Fruit fly (Drosophila melanogaster) whole organism, embryonic: ENCODE data around the gene CG31016.

ENCODE experiments used
- CG1024 ChIP-seq: fragments of 200-800 bp; sonication (Bioruptor generic); IDR thresholded peaks from 2 replicates; pipeline ENCODE4 v1.3.6; 2022; ENCODE audit warnings: missing biosample characterization, missing genetic modification characterization
- CG10267 ChIP-seq: fragments of 200-800 bp; sonication (Bioruptor generic); optimal IDR thresholded peaks from 2 replicates; lab custom pipeline; 2018; ENCODE audit warnings: missing biosample characterization, mild to moderate bottlenecking, missing genetic modification characterization, moderate library complexity
- CG10321 ChIP-seq: fragments of 200-800 bp; sonication (Bioruptor generic); IDR thresholded peaks from 2 replicates; pipeline ENCODE4 v1.3.6; 2022; ENCODE audit warnings: missing biosample characterization, missing genetic modification characterization
- CG10431 ChIP-seq: fragments of 200-800 bp; sonication (Bioruptor generic); optimal IDR thresholded peaks from 3 replicates; lab custom pipeline; 2018; ENCODE audit warnings: missing biosample characterization, mild to moderate bottlenecking, missing genetic modification characterization
- CG10543 ChIP-seq: fragments of 200-800 bp; sonication (Bioruptor generic); optimal IDR thresholded peaks from 3 replicates; lab custom pipeline; 2017; ENCODE audit warnings: missing biosample characterization, mild to moderate bottlenecking, missing genetic modification characterization, moderate library complexity
- CG11456 ChIP-seq: fragments of 200-800 bp; sonication (Bioruptor generic); IDR thresholded peaks from 3 replicates; pipeline ENCODE4 v1.3.6; 2022; ENCODE audit warnings: missing biosample characterization, missing genetic modification characterization
- CG12391 ChIP-seq: fragments of 200-800 bp; sonication (Bioruptor generic); optimal IDR thresholded peaks from 3 replicates; lab custom pipeline; 2018; ENCODE audit warnings: missing biosample characterization, mild to moderate bottlenecking, missing genetic modification characterization, moderate library complexity
- CG13287 ChIP-seq: fragments of 200-800 bp; sonication (Bioruptor generic); IDR thresholded peaks from 2 replicates; pipeline ENCODE4 v1.3.6; 2022; ENCODE audit warnings: missing biosample characterization, missing genetic modification characterization; ENCODE audit not compliant: partially characterized antibody
- CG15073 ChIP-seq: fragments of 200-800 bp; sonication (Bioruptor generic); optimal IDR thresholded peaks from 2 replicates; lab custom pipeline; 2016; ENCODE audit warnings: missing biosample characterization, missing genetic modification characterization
- CG1529 ChIP-seq: fragments of 200-800 bp; sonication (Bioruptor generic); optimal IDR thresholded peaks from 3 replicates; lab custom pipeline; 2018; ENCODE audit warnings: missing biosample characterization, missing genetic modification characterization
- CG15479 ChIP-seq: fragments of 200-800 bp; sonication (Bioruptor generic); optimal IDR thresholded peaks from 3 replicates; lab custom pipeline; 2019; ENCODE audit warnings: missing biosample characterization, mild to moderate bottlenecking, missing genetic modification characterization, moderate library complexity
- CG1602 ChIP-seq: fragments of 200-800 bp; sonication (Bioruptor generic); optimal IDR thresholded peaks from 3 replicates; lab custom pipeline; 2016; ENCODE audit warnings: missing biosample characterization, missing genetic modification characterization
- CG17568 ChIP-seq: fragments of 200-800 bp; sonication (Bioruptor generic); optimal IDR thresholded peaks from 2 replicates; lab custom pipeline; 2018; ENCODE audit warnings: missing biosample characterization, mild to moderate bottlenecking, missing genetic modification characterization, moderate library complexity
- CG17612 ChIP-seq: fragments of 200-800 bp; sonication (Bioruptor generic); IDR thresholded peaks from 2 replicates; pipeline ENCODE4 v1.3.6; 2022; ENCODE audit warnings: missing biosample characterization, missing genetic modification characterization
- CG17912 ChIP-seq: fragments of 200-800 bp; sonication (Bioruptor generic); optimal IDR thresholded peaks from 2 replicates; lab custom pipeline; 2018; ENCODE audit warnings: missing biosample characterization, mild to moderate bottlenecking, missing genetic modification characterization
- CG2116 ChIP-seq: fragments of 200-800 bp; sonication (Bioruptor generic); optimal IDR thresholded peaks from 3 replicates; lab custom pipeline; 2018; ENCODE audit warnings: missing biosample characterization, mild to moderate bottlenecking, missing genetic modification characterization
- CG2678 ChIP-seq: fragments of 200-800 bp; sonication (Bioruptor generic); optimal IDR thresholded peaks from 3 replicates; lab custom pipeline; 2019; ENCODE audit warnings: missing biosample characterization, mild to moderate bottlenecking, missing genetic modification characterization, moderate library complexity
- CG42726 ChIP-seq: fragments of 200-800 bp; sonication (Bioruptor generic); IDR thresholded peaks from 2 replicates; pipeline ENCODE4 v1.3.6; 2022; ENCODE audit warnings: missing biosample characterization, missing genetic modification characterization; ENCODE audit not compliant: partially characterized antibody
- CG6272 ChIP-seq: fragments of 200-800 bp; sonication (Bioruptor generic); IDR thresholded peaks from 2 replicates; pipeline ENCODE4 v1.3.6; 2022; ENCODE audit warnings: missing biosample characterization, missing genetic modification characterization
- CG7928 ChIP-seq: fragments of 200-800 bp; sonication (Bioruptor generic); optimal IDR thresholded peaks from 2 replicates; lab custom pipeline; 2017; ENCODE audit warnings: missing biosample characterization, mild to moderate bottlenecking, missing genetic modification characterization
- CG9215 ChIP-seq: fragments of 200-800 bp; sonication (Bioruptor generic); IDR thresholded peaks from 2 replicates; pipeline ENCODE4 v1.3.6; 2022; ENCODE audit warnings: missing biosample characterization, missing genetic modification characterization
- CTCF ChIP-seq: fragments of 200-800 bp; sonication (Bioruptor generic); optimal IDR thresholded peaks from 2 replicates; lab custom pipeline; 2017; ENCODE audit warnings: missing biosample characterization, mild to moderate bottlenecking, missing genetic modification characterization, moderate library complexity
- CkIIα-i1 ChIP-seq: fragments of 200-800 bp; sonication (Bioruptor generic); IDR thresholded peaks from 2 replicates; pipeline ENCODE4 v1.3.6; 2022; ENCODE audit warnings: missing biosample characterization, missing genetic modification characterization
- Dp ChIP-seq: fragments of 200-800 bp; sonication (Bioruptor generic); optimal IDR thresholded peaks from 2 replicates; lab custom pipeline; 2018; ENCODE audit warnings: missing biosample characterization, mild to moderate bottlenecking, missing genetic modification characterization, moderate library complexity
- Gsc ChIP-seq: fragments of 200-800 bp; sonication (Bioruptor generic); IDR thresholded peaks from 2 replicates; pipeline ENCODE4 v1.3.6; 2022; ENCODE audit warnings: missing biosample characterization, missing genetic modification characterization
- HHEX ChIP-seq: fragments of 200-800 bp; sonication (Bioruptor generic); optimal IDR thresholded peaks from 3 replicates; lab custom pipeline; 2017; ENCODE audit warnings: missing biosample characterization, mild to moderate bottlenecking, missing genetic modification characterization, missing genetic modification reagents
- HLHmδ ChIP-seq: fragments of 200-800 bp; sonication (Bioruptor generic); optimal IDR thresholded peaks from 2 replicates; lab custom pipeline; 2018; ENCODE audit warnings: missing biosample characterization, mild to moderate bottlenecking, missing genetic modification characterization, moderate library complexity
- Hand ChIP-seq: fragments of 200-800 bp; sonication (Bioruptor generic); optimal IDR thresholded peaks from 2 replicates; lab custom pipeline; 2017; ENCODE audit warnings: mild to moderate bottlenecking, missing biosample characterization, missing genetic modification reagents, missing genetic modification characterization
- Hey ChIP-seq: fragments of 200-800 bp; sonication (Bioruptor generic); optimal IDR thresholded peaks from 3 replicates; lab custom pipeline; 2018; ENCODE audit warnings: missing biosample characterization, mild to moderate bottlenecking, missing genetic modification characterization
- HmgZ ChIP-seq: fragments of 200-800 bp; sonication (Bioruptor generic); optimal IDR thresholded peaks from 2 replicates; lab custom pipeline; 2018; ENCODE audit warnings: missing biosample characterization, mild to moderate bottlenecking, missing genetic modification characterization
- Hmr ChIP-seq: fragments of 200-800 bp; sonication (Bioruptor generic); optimal IDR thresholded peaks from 3 replicates; lab custom pipeline; 2017; ENCODE audit warnings: mild to moderate bottlenecking, missing biosample characterization, missing genetic modification reagents, missing genetic modification characterization
- Kr ChIP-seq: fragments of 200-800 bp; sonication (Bioruptor generic); optimal IDR thresholded peaks from 2 replicates; lab custom pipeline; 2017; ENCODE audit warnings: missing biosample characterization, mild to moderate bottlenecking, missing genetic modification characterization
- Lhr ChIP-seq: fragments of 200-800 bp; sonication (Bioruptor generic); optimal IDR thresholded peaks from 3 replicates; lab custom pipeline; 2017; ENCODE audit warnings: mild to moderate bottlenecking, missing biosample characterization, missing genetic modification reagents, missing genetic modification characterization
- Poxn ChIP-seq: fragments of 200-800 bp; sonication (Bioruptor generic); IDR thresholded peaks from 2 replicates; pipeline ENCODE4 v1.3.6; 2022; ENCODE audit warnings: missing biosample characterization, missing genetic modification characterization
- Six4 ChIP-seq: fragments of 200-800 bp; sonication (Bioruptor generic); optimal IDR thresholded peaks from 2 replicates; lab custom pipeline; 2016; ENCODE audit warnings: missing biosample characterization, missing genetic modification characterization
- Ssrp ChIP-seq: fragments of 200-800 bp; sonication (Bioruptor generic); optimal IDR thresholded peaks from 2 replicates; lab custom pipeline; 2018; ENCODE audit warnings: missing biosample characterization, mild to moderate bottlenecking, missing genetic modification characterization, moderate library complexity
- YL-1 ChIP-seq: fragments of 200-800 bp; sonication (Bioruptor generic); optimal IDR thresholded peaks from 3 replicates; lab custom pipeline; 2017; ENCODE audit warnings: missing biosample characterization, mild to moderate bottlenecking, missing genetic modification characterization
- ase ChIP-seq: fragments of 200-800 bp; sonication (Bioruptor generic); IDR thresholded peaks from 3 replicates; pipeline ENCODE4 v1.3.6; 2022; ENCODE audit warnings: missing biosample characterization, missing genetic modification characterization
- bcd ChIP-seq: fragments of 200-800 bp; sonication (Bioruptor generic); optimal IDR thresholded peaks from 2 replicates; lab custom pipeline; 2017; ENCODE audit warnings: missing biosample characterization, mild to moderate bottlenecking, missing genetic modification characterization
- chinmo ChIP-seq: fragments of 200-800 bp; sonication (Bioruptor generic); IDR thresholded peaks from 4 replicates; pipeline ENCODE4 v1.3.6; 2022; ENCODE audit warnings: missing biosample characterization, missing genetic modification characterization; ENCODE audit not compliant: partially characterized antibody
- ind ChIP-seq: fragments of 200-800 bp; sonication (Bioruptor generic); optimal IDR thresholded peaks from 3 replicates; lab custom pipeline; 2016; ENCODE audit warnings: missing biosample characterization, missing genetic modification characterization
- jigr1 ChIP-seq: fragments of 200-800 bp; sonication (Bioruptor generic); IDR thresholded peaks from 3 replicates; pipeline ENCODE4 v1.3.6; 2022; ENCODE audit warnings: missing biosample characterization, missing genetic modification characterization
- nerfin-2 ChIP-seq: fragments of 200-800 bp; sonication (Bioruptor generic); IDR thresholded peaks from 2 replicates; pipeline ENCODE4 v1.3.6; 2022; ENCODE audit warnings: missing biosample characterization, missing genetic modification characterization; ENCODE audit not compliant: partially characterized antibody
- nmo ChIP-seq: fragments of 200-800 bp; sonication (Bioruptor generic); optimal IDR thresholded peaks from 2 replicates; lab custom pipeline; 2018; ENCODE audit warnings: missing biosample characterization, mild to moderate bottlenecking, missing genetic modification characterization, moderate library complexity
- p53 ChIP-seq: fragments of 200-800 bp; sonication (Bioruptor generic); optimal IDR thresholded peaks from 2 replicates; lab custom pipeline; 2016; ENCODE audit warnings: missing biosample characterization, missing genetic modification characterization
- pb ChIP-seq: fragments of 200-800 bp; sonication (Bioruptor generic); optimal IDR thresholded peaks from 3 replicates; lab custom pipeline; 2016; ENCODE audit warnings: missing biosample characterization, missing genetic modification characterization
- tna ChIP-seq: fragments of 200-800 bp; sonication (Bioruptor generic); IDR thresholded peaks from 2 replicates; pipeline ENCODE4 v1.3.6; 2022; ENCODE audit warnings: missing biosample characterization, missing genetic modification characterization; ENCODE audit not compliant: partially characterized antibody
- vfl ChIP-seq: fragments of 200-800 bp; sonication (Bioruptor generic); optimal IDR thresholded peaks from 2 replicates; lab custom pipeline; 2016; ENCODE audit warnings: missing biosample characterization, missing genetic modification characterization

Gene CG31016

dm6 chr3R:30600154-30601009 is 5.6 kb upstream of the CG31016 start (continued):
- TF ChIP-seq CG2678 (tag; lab: Kevin White, UChicago) (peak; percentile 93), Lhr (GFP tag; lab: Kevin White, UChicago) (peak; percentile 54), ind (peak; percentile 88), CG2116 (peak; percentile 67), Kr (GFP tag; lab: Kevin White, UChicago) (no peak), CG10267 (peak; percentile 88), Hmr (peak; percentile 93), Gsc (no peak), Hand (GFP tag; lab: Kevin White, UChicago) (peak; percentile 83), HmgZ (peak; percentile 86), vfl (GFP tag; lab: Kevin White, UChicago) (peak; percentile 78), CG17912 (GFP tag; lab: Kevin White, UChicago) (peak; percentile 36), CG10431 (GFP tag; lab: Kevin White, UChicago) (no peak), CG12391 (tag; lab: Kevin White, UChicago) (peak; percentile 92), CG15479 (no peak), Dp (GFP tag; lab: Kevin White, UChicago) (no peak), nmo (GFP tag; lab: Kevin White, UChicago) (peak; percentile 92), pb (GFP tag; lab: Kevin White, UChicago) (peak; percentile 74), jigr1 (GFP tag; lab: Robert Waterston, UW) (0 out of 3 replicates have a peak, but pooled peaks have one; percentile 29), CG6272 (peak; percentile 81), p53 (GFP tag; lab: Kevin White, UChicago) (peak; percentile 66), chinmo (GFP tag; lab: Robert Waterston, UW) (peak; percentile 52; the same call in 1 of the 4 replicates), CG11456 (peak; percentile 92), CG17612 (peak; percentile 83), CG10321 (peak; percentile 64), CkIIα-i1 (GFP tag; lab: Robert Waterston, UW) (peak; percentile 55; the same call in 1 of the 2 replicates), CG1602 (GFP tag; lab: Kevin White, UChicago) (peak; percentile 87), tna (GFP tag; lab: Robert Waterston, UW) (no peak), CG7928 (GFP tag; lab: Kevin White, UChicago) (peak; percentile 56), Six4 (GFP tag; lab: Kevin White, UChicago) (peak; percentile 90), Ssrp (tag; lab: Kevin White, UChicago) (peak; percentile 78), CG42726 (no peak), Hey (peak; percentile 83), CG1024 (GFP tag; lab: Robert Waterston, UW) (peak; percentile 89), CG13287 (GFP tag; lab: Robert Waterston, UW) (peak; percentile 38), nerfin-2 (GFP tag; lab: Robert Waterston, UW) (no peak), bcd (GFP tag; lab: Kevin White, UChicago) (peak; percentile 89), CG1529 (GFP tag; lab: Kevin White, UChicago) (peak; percentile 80), CG9215 (GFP tag; lab: Robert Waterston, UW) (peak; percentile 76), CG10543 (GFP tag; lab: Kevin White, UChicago) (peak; percentile 70), HHEX (GFP tag; lab: Kevin White, UChicago) (peak; percentile 91), ase (GFP tag; lab: Robert Waterston, UW) (peak; percentile 93; the same call in 2 of the 3 replicates), CTCF (GFP tag; lab: Kevin White, UChicago) (peak; percentile 27), Poxn (GFP tag; lab: Robert Waterston, UW) (peak; percentile 77), HLHmδ (GFP tag; lab: Kevin White, UChicago) (no peak), CG17568 (GFP tag; lab: Kevin White, UChicago) (peak; percentile 78), CG15073 (GFP tag; lab: Kevin White, UChicago) (no peak), YL-1 (GFP tag; lab: Kevin White, UChicago) (peak; percentile 20)
